Fruit fly (Drosophila melanogaster): ENCODE measurements around the gene eff.

eff gene

DNA sequence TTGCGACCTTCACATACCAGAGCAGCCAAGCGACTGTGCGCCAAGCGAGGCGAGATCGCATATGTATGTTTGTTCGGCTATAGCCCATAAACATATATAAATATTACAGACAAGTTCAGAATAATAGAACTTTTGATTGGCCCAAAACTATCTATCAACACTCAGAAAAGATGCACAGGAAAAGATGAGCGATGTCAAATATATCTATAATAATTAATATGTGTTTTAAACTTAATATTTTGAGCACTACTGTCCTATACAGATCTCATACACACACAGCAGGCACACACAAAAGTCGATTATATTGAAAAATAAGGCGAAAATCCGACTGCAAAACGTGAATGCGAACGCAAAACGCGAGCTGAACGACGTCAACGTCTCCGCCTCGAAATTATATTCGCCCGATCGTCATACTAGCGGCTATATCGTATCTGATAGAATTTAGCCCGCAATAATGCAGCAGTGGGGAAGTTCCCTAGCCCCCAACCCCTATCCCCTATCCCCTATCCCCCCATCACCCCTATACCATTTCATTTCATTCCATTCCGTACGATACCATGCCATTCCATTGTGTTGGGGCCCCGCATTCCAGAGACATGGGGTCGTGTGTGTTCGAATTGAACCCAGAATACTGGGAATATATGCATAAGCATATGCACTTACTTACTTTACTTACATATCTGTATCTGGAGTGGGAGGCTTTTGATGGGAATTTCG lies 29.5 kb downstream of the eff start:
- TF ChIP-seq tj (GFP tag; optimal IDR thresholded peaks at IDR 0.05) = peak; percentile 44
- TF ChIP-seq CG7045 (GFP tag; optimal IDR thresholded peaks at IDR 0.05) = peak; percentile 32
- no peak for TF ChIP-seq kay (GFP tag; ENCODE audit: borderline replicate concordance)
- peak; percentile 31 for TF ChIP-seq CG7101 (tag; optimal IDR thresholded peaks at IDR 0.05)
- TF ChIP-seq cic (GFP tag; optimal IDR thresholded peaks at IDR 0.05) = peak; percentile 84
- peak; percentile 55 for TF ChIP-seq ovo (GFP tag; optimal IDR thresholded peaks at IDR 0.05)
- no peak for TF ChIP-seq CG11617 (GFP tag; optimal IDR thresholded peaks at IDR 0.05)
- TF ChIP-seq CG1620 (GFP tag; optimal IDR thresholded peaks at IDR 0.05) = no peak
- TF ChIP-seq cnc (optimal IDR thresholded peaks at IDR 0.05) = no peak
- no peak for TF ChIP-seq Mnt (GFP tag; optimal IDR thresholded peaks at IDR 0.05)
- TF ChIP-seq Hr96 (GFP tag; optimal IDR thresholded peaks at IDR 0.05) = no peak
- peak; percentile 90 for TF ChIP-seq pad (GFP tag; optimal IDR thresholded peaks at IDR 0.05)
- TF ChIP-seq Clk (GFP tag; optimal IDR thresholded peaks at IDR 0.05) = no peak
- TF ChIP-seq CG33017 (tag; optimal IDR thresholded peaks at IDR 0.05) = peak; percentile 58
- no peak for TF ChIP-seq bab1 (GFP tag; optimal IDR thresholded peaks at IDR 0.05)
- TF ChIP-seq CG12768 (GFP tag; optimal IDR thresholded peaks at IDR 0.05) = peak; percentile 78
- no peak for TF ChIP-seq Crg-1 (GFP tag; optimal IDR thresholded peaks at IDR 0.05)
- no peak for TF ChIP-seq toe (GFP tag; optimal IDR thresholded peaks at IDR 0.05)
- no peak for TF ChIP-seq CG5204 (GFP tag; optimal IDR thresholded peaks at IDR 0.05)
- peak; percentile 9 for TF ChIP-seq CG14711 (tag; optimal IDR thresholded peaks at IDR 0.05)

dm6 chr3R:14710673-14711072 lies 30.4 kb downstream of the eff start:
- TF ChIP-seq ovo (GFP tag; optimal IDR thresholded peaks at IDR 0.05) (no peak), kay (GFP tag; ENCODE audit: borderline replicate concordance) (peak; percentile 32), cic (GFP tag; optimal IDR thresholded peaks at IDR 0.05) (no peak), Hr96 (GFP tag; optimal IDR thresholded peaks at IDR 0.05) (no peak)

dm6 chr3R:14709480-14709984 lies 31.6 kb downstream of the eff start:
- no peak for TF ChIP-seq CG12768 (GFP tag; optimal IDR thresholded peaks at IDR 0.05)
- no peak for TF ChIP-seq CG14711 (tag; optimal IDR thresholded peaks at IDR 0.05)
- no peak for TF ChIP-seq cic (GFP tag; optimal IDR thresholded peaks at IDR 0.05)
- no peak for TF ChIP-seq CG11617 (GFP tag; optimal IDR thresholded peaks at IDR 0.05)
- no peak for TF ChIP-seq cnc (optimal IDR thresholded peaks at IDR 0.05)
- TF ChIP-seq toe (GFP tag; optimal IDR thresholded peaks at IDR 0.05) = no peak
- no peak for TF ChIP-seq Crg-1 (GFP tag; optimal IDR thresholded peaks at IDR 0.05)
- TF ChIP-seq Clk (GFP tag; optimal IDR thresholded peaks at IDR 0.05) = no peak

DNA sequence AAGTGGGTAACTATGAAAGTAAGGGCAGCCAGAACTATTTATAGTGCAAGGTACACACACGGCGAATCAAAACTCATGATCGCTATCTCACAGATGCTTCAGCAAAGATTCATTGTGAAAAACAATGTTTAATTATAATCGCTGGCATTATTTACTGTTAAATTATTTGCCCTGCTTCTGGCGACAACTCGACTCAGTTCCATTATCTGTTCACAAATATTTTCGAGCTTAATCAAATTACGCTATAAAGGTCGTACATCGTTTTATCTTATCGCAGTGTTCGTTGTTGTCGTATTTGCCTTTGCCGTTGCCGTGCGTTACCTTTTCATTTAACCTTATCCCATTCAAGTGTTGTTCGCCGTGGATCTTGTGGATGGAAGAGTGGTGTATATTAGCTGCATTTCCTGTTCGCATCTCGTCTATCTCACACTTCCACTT lies 32.2 kb downstream of the eff start:
- no peak for TF ChIP-seq cnc (optimal IDR thresholded peaks at IDR 0.05)
- TF ChIP-seq cic (GFP tag; optimal IDR thresholded peaks at IDR 0.05) = peak; percentile 87
- TF ChIP-seq CG12768 (GFP tag; optimal IDR thresholded peaks at IDR 0.05) = peak; percentile 11
- no peak for TF ChIP-seq CG11617 (GFP tag; optimal IDR thresholded peaks at IDR 0.05)
- TF ChIP-seq ovo (GFP tag; optimal IDR thresholded peaks at IDR 0.05) = no peak
- TF ChIP-seq CG7101 (tag; optimal IDR thresholded peaks at IDR 0.05) = peak; percentile 23
- TF ChIP-seq Hr96 (GFP tag; optimal IDR thresholded peaks at IDR 0.05) = no peak
- TF ChIP-seq kay (GFP tag; ENCODE audit: borderline replicate concordance) = peak; percentile 82
- no peak for TF ChIP-seq Mnt (GFP tag; optimal IDR thresholded peaks at IDR 0.05)
- no peak for TF ChIP-seq CG7045 (GFP tag; optimal IDR thresholded peaks at IDR 0.05)

- TF ChIP-seq tj (GFP tag; optimal IDR thresholded peaks at IDR 0.05) (no peak), CG14711 (tag; optimal IDR thresholded peaks at IDR 0.05) (no peak), cnc (optimal IDR thresholded peaks at IDR 0.05) (no peak), CG5204 (GFP tag; optimal IDR thresholded peaks at IDR 0.05) (no peak), CG7101 (tag; optimal IDR thresholded peaks at IDR 0.05) (no peak), toe (GFP tag; optimal IDR thresholded peaks at IDR 0.05) (no peak), Mnt (GFP tag; optimal IDR thresholded peaks at IDR 0.05) (no peak), bab1 (GFP tag; optimal IDR thresholded peaks at IDR 0.05) (no peak), Hr96 (GFP tag; optimal IDR thresholded peaks at IDR 0.05) (no peak), CG7045 (GFP tag; optimal IDR thresholded peaks at IDR 0.05) (no peak)
Measured at dm6 chr3R:14707703-14708643, 33.1 kb downstream of the eff start.

- TF ChIP-seq bab1 (GFP tag; optimal IDR thresholded peaks at IDR 0.05) (peak; percentile 4), tj (GFP tag; optimal IDR thresholded peaks at IDR 0.05) (peak; percentile 2), Clk (GFP tag; optimal IDR thresholded peaks at IDR 0.05) (no peak)
Measured at dm6 chr3R:14706860-14707259, 34.3 kb downstream of the eff start.

Data from whole organism, adult.